Worm (Caenorhabditis elegans) whole organism, midembryonic: Measurements from ENCODE around the gene dpf-5.

ENCODE experiments used
- flt-1 ChIP-seq: fragments of 200-800 bp; sonication (Bioruptor generic); IDR thresholded peaks from 2 replicates; pipeline ENCODE4 v1.3.6; 2022; ENCODE audit warnings: missing genetic modification characterization, missing compliant biosample characterization
- klf-2 ChIP-seq: fragments of 200-800 bp; sonication (Bioruptor generic); conservative IDR thresholded peaks from 2 replicates; pipeline ENCODE4 v1.3.6; 2022; ENCODE audit warnings: missing genetic modification reagents, missing genetic modification characterization, missing compliant biosample characterization
- med-1 ChIP-seq: sonication (generic microtip); optimal IDR thresholded peaks from 2 replicates; lab custom pipeline; 2017; ENCODE audit warnings: missing genetic modification characterization, mild to moderate bottlenecking, missing compliant biosample characterization, antibody characterized with exemption, missing genetic modification reagents; ENCODE audit not compliant: insufficient read depth
- ref-1 ChIP-seq: fragments of 200-800 bp; sonication (Bioruptor generic); conservative IDR thresholded peaks from 2 replicates; pipeline ENCODE4 v1.3.6; 2022; ENCODE audit warnings: missing genetic modification reagents, missing genetic modification characterization, missing compliant biosample characterization
- tab-1 ChIP-seq: fragments of 200-800 bp; sonication (Bioruptor generic); IDR thresholded peaks from 2 replicates; pipeline ENCODE4 v1.3.6; 2022; ENCODE audit warnings: missing genetic modification characterization, missing compliant biosample characterization
- ztf-23 ChIP-seq: fragments of 200-800 bp; sonication (Bioruptor generic); IDR thresholded peaks from 2 replicates; pipeline ENCODE4 v1.3.6; 2022; ENCODE audit warnings: missing genetic modification reagents, missing genetic modification characterization, missing compliant biosample characterization

- TF ChIP-seq klf-2 (GFP tag; lab: Robert Waterston, UW) (no peak), tab-1 (GFP tag; lab: Robert Waterston, UW) (no peak), med-1 (GFP tag; lab: Kevin White, UChicago) (no peak), flt-1 (GFP tag; lab: Robert Waterston, UW) (no peak), ref-1 (GFP tag; lab: Robert Waterston, UW) (no peak), ztf-23 (GFP tag; lab: Robert Waterston, UW) (no peak)
Measured at ce11 chrIV:4821054-4821453, 14.7 kb upstream of the dpf-5 start, which contains the start of gene H06H21.8.
